In genomic region chr3L:9692892-9693551, dm6 we compare ENCODE assay signal across 1 fruit fly cellular context.
TF ChIP-seq lines count a peak whose summit lies in the region.

No protein-coding gene starts in this region.

TF ChIP-seq in whole organism, embryonic, 481 proteins besides CTCF, POLR2A, EP300 and RAD21 (continued from another document and continues in another):
- peak; percentile 91 for TF ChIP-seq CG6683 (GFP tag; optimal IDR thresholded peaks at IDR 0.05; lab: Kevin White, UChicago)
- peak; percentile 94 for TF ChIP-seq Max (GFP tag; optimal IDR thresholded peaks at IDR 0.05; lab: Kevin White, UChicago)
- peak; percentile 93 for TF ChIP-seq CG12744 (GFP tag; optimal IDR thresholded peaks at IDR 0.05; lab: Kevin White, UChicago)
- no peak for TF ChIP-seq sc (optimal IDR thresholded peaks at IDR 0.05; lab: Kevin White, UChicago)
- peak; percentile 95 for TF ChIP-seq sc (GFP tag; optimal IDR thresholded peaks at IDR 0.05; lab: Kevin White, UChicago)
- TF ChIP-seq Optix (GFP tag; IDR thresholded peaks at IDR 0.05; lab: Robert Waterston, UW) = peak; percentile 86
- peak; percentile 89 for TF ChIP-seq CG32532 (GFP tag; IDR thresholded peaks at IDR 0.05; lab: Robert Waterston, UW)
- TF ChIP-seq CG17802 (tag; optimal IDR thresholded peaks at IDR 0.05; lab: Kevin White, UChicago) = peak; percentile 78
- TF ChIP-seq tgo (GFP tag; IDR thresholded peaks at IDR 0.05; lab: Robert Waterston, UW) = peak; percentile 91
- peak; percentile 75 for TF ChIP-seq gt (GFP tag; IDR thresholded peaks at IDR 0.05; lab: Robert Waterston, UW)
- TF ChIP-seq Gsc (GFP tag; IDR thresholded peaks at IDR 0.05; lab: Robert Waterston, UW) = peak; percentile 81
- peak; percentile 75; the same call in 2 of the 3 replicates for TF ChIP-seq ase (GFP tag; IDR thresholded peaks at IDR 0.05; lab: Robert Waterston, UW)
- TF ChIP-seq Tbp (GFP tag; optimal IDR thresholded peaks at IDR 0.05; lab: Kevin White, UChicago) = no peak
- no peak for TF ChIP-seq Elba2 (GFP tag; optimal IDR thresholded peaks at IDR 0.05; lab: Kevin White, UChicago)
- TF ChIP-seq CG33557 (GFP tag; optimal IDR thresholded peaks at IDR 0.05; lab: Kevin White, UChicago) = peak; percentile 91
- TF ChIP-seq CG1529 (GFP tag; optimal IDR thresholded peaks at IDR 0.05; lab: Kevin White, UChicago) = peak; percentile 96
- peak; percentile 97 for TF ChIP-seq org-1 (GFP tag; optimal IDR thresholded peaks at IDR 0.05; lab: Kevin White, UChicago)
- no peak for TF ChIP-seq Doc3 (GFP tag; IDR thresholded peaks at IDR 0.05; lab: Robert Waterston, UW; ENCODE audit: partially characterized antibody)
- TF ChIP-seq CG17568 (GFP tag; optimal IDR thresholded peaks at IDR 0.05; lab: Kevin White, UChicago) = peak; percentile 86
- peak; percentile 96 for TF ChIP-seq ems (GFP tag; optimal IDR thresholded peaks at IDR 0.05; lab: Kevin White, UChicago)
- peak; percentile 97 for TF ChIP-seq Dad (GFP tag; optimal IDR thresholded peaks at IDR 0.05; lab: Kevin White, UChicago)
- peak; percentile 59; the same call in 1 of the 2 replicates for TF ChIP-seq sens-2 (GFP tag; IDR thresholded peaks at IDR 0.05; lab: Robert Waterston, UW)
- peak; percentile 16 for TF ChIP-seq fd102C (GFP tag; optimal IDR thresholded peaks at IDR 0.05; lab: Kevin White, UChicago)
- TF ChIP-seq sna (GFP tag; IDR thresholded peaks at IDR 0.05; lab: Robert Waterston, UW; ENCODE audit: partially characterized antibody) = no peak
- TF ChIP-seq D19B (GFP tag; optimal IDR thresholded peaks at IDR 0.05; lab: Kevin White, UChicago) = peak; percentile 99
- TF ChIP-seq CG14667 (GFP tag; IDR thresholded peaks at IDR 0.05; lab: Robert Waterston, UW) = peak; percentile 79
- peak; percentile 89 for TF ChIP-seq wor (GFP tag; IDR thresholded peaks at IDR 0.05; lab: Robert Waterston, UW)
- peak; percentile 91 for TF ChIP-seq jing (GFP tag; optimal IDR thresholded peaks at IDR 0.05; lab: Kevin White, UChicago)
- peak; percentile 99 for TF ChIP-seq CoRest (tag; optimal IDR thresholded peaks at IDR 0.05; lab: Kevin White, UChicago)
- TF ChIP-seq Atf-2 (GFP tag; optimal IDR thresholded peaks at IDR 0.05; lab: Kevin White, UChicago) = peak; percentile 98
- TF ChIP-seq Bgb (GFP tag; IDR thresholded peaks at IDR 0.05; lab: Robert Waterston, UW; ENCODE audit: partially characterized antibody) = no peak
- TF ChIP-seq Hmx (GFP tag; optimal IDR thresholded peaks at IDR 0.05; lab: Kevin White, UChicago) = peak; percentile 94
- peak; percentile 96 for TF ChIP-seq Hand (GFP tag; optimal IDR thresholded peaks at IDR 0.05; lab: Kevin White, UChicago)
- TF ChIP-seq Rfx (GFP tag; IDR thresholded peaks at IDR 0.05; lab: Robert Waterston, UW) = peak; percentile 90
- TF ChIP-seq crc (GFP tag; optimal IDR thresholded peaks at IDR 0.05; lab: Kevin White, UChicago) = peak; percentile 93
- peak; percentile 96 for TF ChIP-seq CG1233 (GFP tag; optimal IDR thresholded peaks at IDR 0.05; lab: Kevin White, UChicago)
- peak; percentile 85 for TF ChIP-seq gcm (GFP tag; optimal IDR thresholded peaks at IDR 0.05; lab: Kevin White, UChicago)
- peak; percentile 88 for TF ChIP-seq CG12219 (GFP tag; optimal IDR thresholded peaks at IDR 0.05; lab: Kevin White, UChicago)
- no peak for TF ChIP-seq knrl (GFP tag; IDR thresholded peaks at IDR 0.05; lab: Robert Waterston, UW; ENCODE audit: partially characterized antibody)
- TF ChIP-seq CG6854 (GFP tag; optimal IDR thresholded peaks at IDR 0.05; lab: Kevin White, UChicago) = peak; percentile 95
- TF ChIP-seq CG17385 (GFP tag; optimal IDR thresholded peaks at IDR 0.05; lab: Kevin White, UChicago) = peak; percentile 93
- peak; percentile 62 for TF ChIP-seq E2f2 (GFP tag; IDR thresholded peaks at IDR 0.05; lab: Robert Waterston, UW)
- peak; percentile 82 for TF ChIP-seq CG7987 (GFP tag; optimal IDR thresholded peaks at IDR 0.05; lab: Kevin White, UChicago)
- TF ChIP-seq aop (GFP tag; IDR thresholded peaks at IDR 0.05; lab: Robert Waterston, UW) = peak; percentile 70; the same call in 1 of the 2 replicates
- TF ChIP-seq sr (GFP tag; IDR thresholded peaks at IDR 0.05; lab: Robert Waterston, UW) = peak; percentile 56; the same call in 1 of the 3 replicates
- TF ChIP-seq sim (GFP tag; IDR thresholded peaks at IDR 0.05; lab: Robert Waterston, UW) = peak; percentile 51; the same call in 1 of the 2 replicates
- peak; percentile 71 for TF ChIP-seq Nf-YA (GFP tag; IDR thresholded peaks at IDR 0.05; lab: Robert Waterston, UW)
- peak; percentile 98 for TF ChIP-seq CG17361 (GFP tag; IDR thresholded peaks at IDR 0.05; lab: Robert Waterston, UW)
- TF ChIP-seq CG2199 (GFP tag; IDR thresholded peaks at IDR 0.05; lab: Robert Waterston, UW) = peak; percentile 39; the same call in 1 of the 3 replicates
- peak; percentile 89 for TF ChIP-seq CG17359 (tag; optimal IDR thresholded peaks at IDR 0.05; lab: Kevin White, UChicago)
- TF ChIP-seq cas (GFP tag; IDR thresholded peaks at IDR 0.05; lab: Robert Waterston, UW) = peak; percentile 53
- peak; percentile 84 for TF ChIP-seq peb (GFP tag; IDR thresholded peaks at IDR 0.05; lab: Robert Waterston, UW)
- TF ChIP-seq otp (GFP tag; IDR thresholded peaks at IDR 0.05; lab: Robert Waterston, UW) = peak; percentile 69; the same call in 1 of the 3 replicates
- peak; percentile 75 for TF ChIP-seq exex (tag; optimal IDR thresholded peaks at IDR 0.05; lab: Kevin White, UChicago)
- TF ChIP-seq Dek (tag; optimal IDR thresholded peaks at IDR 0.05; lab: Kevin White, UChicago) = peak; percentile 94
- TF ChIP-seq CG11504 (tag; optimal IDR thresholded peaks at IDR 0.05; lab: Kevin White, UChicago) = peak; percentile 96
- TF ChIP-seq ab (GFP tag; optimal IDR thresholded peaks at IDR 0.05; lab: Kevin White, UChicago) = peak; percentile 88
- peak in 1 of 2 experiments; percentile 99 for TF ChIP-seq eve (GFP tag; optimal IDR thresholded peaks at IDR 0.05; lab: Kevin White, UChicago)
- TF ChIP-seq CG11695 (GFP tag; IDR thresholded peaks at IDR 0.05; lab: Robert Waterston, UW) = peak; percentile 93
- TF ChIP-seq CG4424 (GFP tag; optimal IDR thresholded peaks at IDR 0.05; lab: Kevin White, UChicago) = peak; percentile 97
- no peak for TF ChIP-seq CG7271 (tag; optimal IDR thresholded peaks at IDR 0.05; lab: Kevin White, UChicago)
- TF ChIP-seq Ravus (GFP tag; IDR thresholded peaks at IDR 0.05; lab: Robert Waterston, UW) = peak; percentile 65
- TF ChIP-seq Sry-β (GFP tag; optimal IDR thresholded peaks at IDR 0.05; lab: Kevin White, UChicago) = peak; percentile 58
- TF ChIP-seq CG10321 (GFP tag; IDR thresholded peaks at IDR 0.05; lab: Robert Waterston, UW) = peak; percentile 64
- peak; percentile 85 for TF ChIP-seq YL-1 (GFP tag; optimal IDR thresholded peaks at IDR 0.05; lab: Kevin White, UChicago)
- peak; percentile 56 for TF ChIP-seq corto (GFP tag; optimal IDR thresholded peaks at IDR 0.05; lab: Kevin White, UChicago)
- peak; percentile 83 for TF ChIP-seq CG12769 (tag; optimal IDR thresholded peaks at IDR 0.05; lab: Kevin White, UChicago)
- peak; percentile 78 for TF ChIP-seq CG15696 (tag; optimal IDR thresholded peaks at IDR 0.05; lab: Kevin White, UChicago)
- peak; percentile 70 for TF ChIP-seq gsb (GFP tag; IDR thresholded peaks at IDR 0.05; lab: Robert Waterston, UW)
- peak; percentile 82 for TF ChIP-seq E2f1 (GFP tag; IDR thresholded peaks at IDR 0.05; lab: Robert Waterston, UW)
- peak; percentile 91 for TF ChIP-seq seq (GFP tag; IDR thresholded peaks at IDR 0.05; lab: Robert Waterston, UW)
- TF ChIP-seq lilli (GFP tag; optimal IDR thresholded peaks at IDR 0.05; lab: Kevin White, UChicago) = peak; percentile 97
- TF ChIP-seq CG18011 (GFP tag; optimal IDR thresholded peaks at IDR 0.05; lab: Kevin White, UChicago) = peak; percentile 85
- peak; percentile 89 for TF ChIP-seq CG5180 (GFP tag; optimal IDR thresholded peaks at IDR 0.05; lab: Kevin White, UChicago)
- TF ChIP-seq tna (GFP tag; IDR thresholded peaks at IDR 0.05; lab: Robert Waterston, UW; ENCODE audit: partially characterized antibody) = no peak
- peak; percentile 75 for TF ChIP-seq Poxn (GFP tag; IDR thresholded peaks at IDR 0.05; lab: Robert Waterston, UW)
- TF ChIP-seq wek (GFP tag; optimal IDR thresholded peaks at IDR 0.05; lab: Kevin White, UChicago) = no peak
- peak; percentile 33 for TF ChIP-seq oc (tag; optimal IDR thresholded peaks at IDR 0.05; lab: Kevin White, UChicago)
- peak; percentile 97 for TF ChIP-seq maf-S (GFP tag; optimal IDR thresholded peaks at IDR 0.05; lab: Kevin White, UChicago)
- peak; percentile 33 for TF ChIP-seq cg (GFP tag; optimal IDR thresholded peaks at IDR 0.05; lab: Kevin White, UChicago)
- TF ChIP-seq chn (GFP tag; optimal IDR thresholded peaks at IDR 0.05; lab: Kevin White, UChicago) = peak; percentile 96
- peak; percentile 78 for TF ChIP-seq trem (tag; optimal IDR thresholded peaks at IDR 0.05; lab: Kevin White, UChicago)
- TF ChIP-seq Sry-δ (GFP tag; optimal IDR thresholded peaks at IDR 0.05; lab: Kevin White, UChicago) = peak; percentile 66
- peak; percentile 77 for TF ChIP-seq ken (GFP tag; IDR thresholded peaks at IDR 0.05; lab: Robert Waterston, UW)
- peak; percentile 94 for TF ChIP-seq her (GFP tag; optimal IDR thresholded peaks at IDR 0.05; lab: Kevin White, UChicago)
- peak; percentile 83 for TF ChIP-seq Drgx (GFP tag; IDR thresholded peaks at IDR 0.05; lab: Robert Waterston, UW)
- TF ChIP-seq danr (GFP tag; IDR thresholded peaks at IDR 0.05; lab: Robert Waterston, UW) = peak; percentile 85
- peak; percentile 90 for TF ChIP-seq kni (GFP tag; optimal IDR thresholded peaks at IDR 0.05; lab: Kevin White, UChicago)
- TF ChIP-seq CG4617 (GFP tag; optimal IDR thresholded peaks at IDR 0.05; lab: Kevin White, UChicago; ENCODE audit: borderline replicate concordance) = peak; percentile 77
- peak; percentile 95 for TF ChIP-seq disco-r (GFP tag; optimal IDR thresholded peaks at IDR 0.05; lab: Kevin White, UChicago)
- TF ChIP-seq CG1602 (GFP tag; optimal IDR thresholded peaks at IDR 0.05; lab: Kevin White, UChicago) = peak; percentile 95
- peak; percentile 24 for TF ChIP-seq ftz-f1 (GFP tag; optimal IDR thresholded peaks at IDR 0.05; lab: Kevin White, UChicago)
- peak; percentile 97 for TF ChIP-seq fu2 (GFP tag; optimal IDR thresholded peaks at IDR 0.05; lab: Kevin White, UChicago)
- TF ChIP-seq bab2 (GFP tag; optimal IDR thresholded peaks at IDR 0.05; lab: Kevin White, UChicago) = peak; percentile 97
- peak; percentile 77 for TF ChIP-seq rib (GFP tag; IDR thresholded peaks at IDR 0.05; lab: Robert Waterston, UW)
- TF ChIP-seq CG13287 (GFP tag; IDR thresholded peaks at IDR 0.05; lab: Robert Waterston, UW; ENCODE audit: partially characterized antibody) = no peak
- peak; percentile 88 for TF ChIP-seq CG11093 (GFP tag; IDR thresholded peaks at IDR 0.05; lab: Robert Waterston, UW)
- TF ChIP-seq insv (GFP tag; optimal IDR thresholded peaks at IDR 0.05; lab: Kevin White, UChicago) = peak; percentile 61 to 67
- TF ChIP-seq ara (GFP tag; IDR thresholded peaks at IDR 0.05; lab: Robert Waterston, UW) = peak; percentile 83
- TF ChIP-seq CG2116 (GFP tag; optimal IDR thresholded peaks at IDR 0.05; lab: Kevin White, UChicago) = peak; percentile 78
- TF ChIP-seq CG8924 (tag; optimal IDR thresholded peaks at IDR 0.05; lab: Kevin White, UChicago) = peak; percentile 97
- peak; percentile 94 for TF ChIP-seq fd96Cb (tag; optimal IDR thresholded peaks at IDR 0.05; lab: Kevin White, UChicago)
- peak; percentile 91 for TF ChIP-seq CG1792 (GFP tag; optimal IDR thresholded peaks at IDR 0.05; lab: Kevin White, UChicago)
- TF ChIP-seq CG8281 (tag; optimal IDR thresholded peaks at IDR 0.05; lab: Kevin White, UChicago) = peak; percentile 85
- TF ChIP-seq CG10267 (tag; optimal IDR thresholded peaks at IDR 0.05; lab: Kevin White, UChicago) = peak; percentile 89
- TF ChIP-seq nerfin-2 (GFP tag; IDR thresholded peaks at IDR 0.05; lab: Robert Waterston, UW; ENCODE audit: partially characterized antibody) = no peak
- peak in 1 of 3 experiments; percentile 46 for TF ChIP-seq Stat92E (GFP tag; optimal IDR thresholded peaks at IDR 0.05; lab: Kevin White, UChicago)
- TF ChIP-seq Oli (tag; optimal IDR thresholded peaks at IDR 0.05; lab: Kevin White, UChicago) = peak; percentile 98
- peak; percentile 87 for TF ChIP-seq CG3838 (GFP tag; optimal IDR thresholded peaks at IDR 0.05; lab: Kevin White, UChicago)
- peak; percentile 91 for TF ChIP-seq twi (tag; optimal IDR thresholded peaks at IDR 0.05; lab: Kevin White, UChicago)
- TF ChIP-seq CG6272 (GFP tag; IDR thresholded peaks at IDR 0.05; lab: Robert Waterston, UW) = peak; percentile 79
- peak; percentile 78 for TF ChIP-seq lbe (GFP tag; optimal IDR thresholded peaks at IDR 0.05; lab: Kevin White, UChicago)
- peak; percentile 75 for TF ChIP-seq CG43689 (GFP tag; IDR thresholded peaks at IDR 0.05; lab: Robert Waterston, UW)
- TF ChIP-seq CG3847 (GFP tag; IDR thresholded peaks at IDR 0.05; lab: Robert Waterston, UW) = peak; percentile 92
- TF ChIP-seq CG8089 (GFP tag; optimal IDR thresholded peaks at IDR 0.05; lab: Kevin White, UChicago) = peak; percentile 95
- peak; percentile 59; the same call in 1 of the 2 replicates for TF ChIP-seq CG16779 (GFP tag; IDR thresholded peaks at IDR 0.05; lab: Robert Waterston, UW)
- TF ChIP-seq CG4707 (GFP tag; optimal IDR thresholded peaks at IDR 0.05; lab: Kevin White, UChicago) = peak; percentile 63
- TF ChIP-seq CG11723 (GFP tag; optimal IDR thresholded peaks at IDR 0.05; lab: Kevin White, UChicago) = peak; percentile 95
- TF ChIP-seq CG14710 (tag; optimal IDR thresholded peaks at IDR 0.05; lab: Kevin White, UChicago) = peak; percentile 94
- TF ChIP-seq CG7745 (tag; optimal IDR thresholded peaks at IDR 0.05; lab: Kevin White, UChicago) = no peak
- TF ChIP-seq sqz (GFP tag; optimal IDR thresholded peaks at IDR 0.05; lab: Kevin White, UChicago) = peak; percentile 87
- peak; percentile 95 for TF ChIP-seq Chrac-16 (GFP tag; optimal IDR thresholded peaks at IDR 0.05; lab: Kevin White, UChicago)
- no peak for TF ChIP-seq CG14860 (GFP tag; IDR thresholded peaks at IDR 0.05; lab: Robert Waterston, UW; ENCODE audit: partially characterized antibody)
- peak; percentile 76 for TF ChIP-seq Taf1 (GFP tag; IDR thresholded peaks at IDR 0.05; lab: Robert Waterston, UW)
- peak; percentile 91 for TF ChIP-seq dm (GFP tag; optimal IDR thresholded peaks at IDR 0.05; lab: Kevin White, UChicago)
- no peak for TF ChIP-seq zf30C (GFP tag; optimal IDR thresholded peaks at IDR 0.05; lab: Kevin White, UChicago)
- TF ChIP-seq CG16815 (GFP tag; optimal IDR thresholded peaks at IDR 0.05; lab: Kevin White, UChicago) = peak; percentile 96
- TF ChIP-seq CG9932 (GFP tag; IDR thresholded peaks at IDR 0.05; lab: Robert Waterston, UW) = peak; percentile 89
- TF ChIP-seq yki (optimal IDR thresholded peaks at IDR 0.05; lab: Kevin White, UChicago) = no peak
- TF ChIP-seq B-H1 (GFP tag; IDR thresholded peaks at IDR 0.05; lab: Robert Waterston, UW) = peak; percentile 75; the same call in 2 of the 3 replicates
